Worm (Caenorhabditis elegans): ENCODE measurements around the gene plc-4.

DNA sequence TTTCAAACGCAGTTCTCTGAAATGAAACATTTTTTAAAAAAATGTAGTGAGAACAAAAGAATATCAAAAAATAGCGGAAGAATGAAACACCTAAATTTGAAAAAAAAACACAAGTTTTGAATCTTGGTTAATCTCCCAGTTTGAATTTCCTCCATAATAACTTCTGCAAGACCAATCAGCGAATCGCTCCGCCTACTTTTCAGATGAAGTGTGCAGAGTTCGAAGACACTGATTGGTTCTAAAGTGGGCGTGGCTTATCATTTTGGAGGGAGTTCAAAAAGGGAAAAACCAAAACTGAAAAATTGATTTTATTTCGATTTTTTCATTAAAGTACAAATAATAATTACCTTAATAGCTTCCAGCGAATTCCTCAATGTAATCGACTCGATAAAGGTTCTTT lies 1.6 kb downstream of the plc-4 start:
- TF ChIP-seq aly-1 (tag; optimal IDR thresholded peaks at IDR 0.05): no peak
- TF ChIP-seq ama-1 (optimal IDR thresholded peaks at IDR 0.05): no peak
- TF ChIP-seq flt-1 (GFP tag; IDR thresholded peaks at IDR 0.05): no peak
- TF ChIP-seq tra-4 (tag; optimal IDR thresholded peaks at IDR 0.05): no peak

Data from whole organism, early embryonic.